Fruit fly (Drosophila melanogaster) whole organism, embryonic: Measurements from ENCODE around the gene CG32299.

ENCODE experiments used
- ATbp ChIP-seq: fragments of 200-800 bp; sonication (Bioruptor generic); optimal IDR thresholded peaks from 2 replicates; lab custom pipeline; 2017; ENCODE audit warnings: missing biosample characterization, mild to moderate bottlenecking, missing genetic modification characterization, missing genetic modification reagents
- Awh ChIP-seq: fragments of 200-800 bp; sonication (Bioruptor generic); IDR thresholded peaks from 2 replicates; pipeline ENCODE4, ENCODE4 v1.3.6; 2022; ENCODE audit warnings: missing biosample characterization, missing genetic modification characterization
- CG10274 ChIP-seq: fragments of 200-800 bp; sonication (Bioruptor generic); optimal IDR thresholded peaks from 3 replicates; lab custom pipeline; 2017; ENCODE audit warnings: missing biosample characterization, mild to moderate bottlenecking, missing genetic modification characterization
- CG11696 ChIP-seq: fragments of 200-800 bp; sonication (Bioruptor generic); IDR thresholded peaks from 2 replicates; pipeline ENCODE4 v1.3.6; 2022; ENCODE audit warnings: missing biosample characterization, missing genetic modification characterization
- CG13624 ChIP-seq: fragments of 200-800 bp; sonication (Bioruptor generic); optimal IDR thresholded peaks from 2 replicates; lab custom pipeline; 2016; ENCODE audit warnings: missing biosample characterization, missing genetic modification characterization
- CG15514 ChIP-seq: fragments of 200-800 bp; sonication (Bioruptor generic); optimal IDR thresholded peaks from 3 replicates; lab custom pipeline; 2017; ENCODE audit warnings: missing biosample characterization, missing genetic modification characterization, mild to moderate bottlenecking, moderate library complexity, missing genetic modification reagents
- CG15601 ChIP-seq: fragments of 200-800 bp; sonication (Bioruptor generic); optimal IDR thresholded peaks from 3 replicates; lab custom pipeline; 2019; ENCODE audit warnings: missing biosample characterization, mild to moderate bottlenecking, missing genetic modification characterization, moderate library complexity
- CG17186 ChIP-seq: fragments of 200-800 bp; sonication (Bioruptor generic); optimal IDR thresholded peaks from 3 replicates; lab custom pipeline; 2017; ENCODE audit warnings: missing biosample characterization, missing genetic modification reagents, missing genetic modification characterization
- CG17361 ChIP-seq: fragments of 200-800 bp; sonication (Bioruptor generic); IDR thresholded peaks from 3 replicates; pipeline ENCODE4 v1.3.6; 2022; ENCODE audit warnings: missing biosample characterization, missing genetic modification characterization
- CG17568 ChIP-seq: fragments of 200-800 bp; sonication (Bioruptor generic); optimal IDR thresholded peaks from 2 replicates; lab custom pipeline; 2018; ENCODE audit warnings: missing biosample characterization, mild to moderate bottlenecking, missing genetic modification characterization, moderate library complexity
- CG18262 ChIP-seq: fragments of 200-800 bp; optimal IDR thresholded peaks from 3 replicates; lab custom pipeline; 2019; ENCODE audit warnings: missing biosample characterization, mild to moderate bottlenecking, missing genetic modification characterization, moderate library complexity
- CG18599 ChIP-seq: fragments of 200-800 bp; sonication (Bioruptor generic); optimal IDR thresholded peaks from 3 replicates; lab custom pipeline; 2017; ENCODE audit warnings: missing biosample characterization, missing genetic modification characterization, mild to moderate bottlenecking, moderate library complexity, missing genetic modification reagents
- CG2678 ChIP-seq: fragments of 200-800 bp; sonication (Bioruptor generic); optimal IDR thresholded peaks from 3 replicates; lab custom pipeline; 2019; ENCODE audit warnings: missing biosample characterization, mild to moderate bottlenecking, missing genetic modification characterization, moderate library complexity
- CG2889 ChIP-seq: fragments of 200-800 bp; sonication (Bioruptor generic); IDR thresholded peaks from 3 replicates; pipeline ENCODE4 v1.3.6; 2022; ENCODE audit warnings: missing biosample characterization, missing genetic modification characterization
- CG30403 ChIP-seq: fragments of 200-800 bp; sonication (Bioruptor generic); optimal IDR thresholded peaks from 3 replicates; lab custom pipeline; 2016; ENCODE audit warnings: missing biosample characterization, missing genetic modification characterization
- CG31224 ChIP-seq: fragments of 200-800 bp; sonication (Bioruptor generic); IDR thresholded peaks from 2 replicates; pipeline ENCODE4 v1.3.6; 2022; ENCODE audit warnings: missing biosample characterization, missing genetic modification characterization
- CG34422 ChIP-seq: fragments of 200-800 bp; sonication (Bioruptor generic); IDR thresholded peaks from 3 replicates; pipeline ENCODE4 v1.3.6; 2022; ENCODE audit warnings: missing biosample characterization, missing genetic modification characterization
- CG5245 ChIP-seq: fragments of 200-800 bp; sonication (Bioruptor generic); optimal IDR thresholded peaks from 3 replicates; lab custom pipeline; 2016; ENCODE audit warnings: missing biosample characterization, missing genetic modification characterization
- CG7839 ChIP-seq: fragments of 200-800 bp; sonication (Bioruptor generic); optimal IDR thresholded peaks from 3 replicates; lab custom pipeline; 2018; ENCODE audit warnings: missing biosample characterization, mild to moderate bottlenecking, missing genetic modification characterization, moderate library complexity
- D19B ChIP-seq: fragments of 200-800 bp; sonication (Bioruptor generic); optimal IDR thresholded peaks from 2 replicates; lab custom pipeline; 2017; ENCODE audit warnings: missing biosample characterization, mild to moderate bottlenecking, missing genetic modification characterization
- E2f1 ChIP-seq: fragments of 200-800 bp; sonication (Bioruptor generic); IDR thresholded peaks from 2 replicates; pipeline ENCODE4 v1.3.6; 2022; ENCODE audit warnings: missing biosample characterization, missing genetic modification characterization
- Ets65A ChIP-seq: fragments of 200-800 bp; sonication (Bioruptor generic); peaks from one replicate; lab custom pipeline; 2016; ENCODE audit warnings: missing biosample characterization, missing genetic modification characterization
- Ets97D ChIP-seq: fragments of 200-800 bp; sonication (Bioruptor generic); optimal IDR thresholded peaks from 3 replicates; lab custom pipeline; 2016; ENCODE audit warnings: missing biosample characterization, missing genetic modification characterization
- Fer1 ChIP-seq: fragments of 200-800 bp; sonication (Bioruptor generic); optimal IDR thresholded peaks from 2 replicates; lab custom pipeline; 2017; ENCODE audit warnings: missing biosample characterization, mild to moderate bottlenecking, missing genetic modification characterization
- HLH54F ChIP-seq: fragments of 200-800 bp; sonication (Bioruptor generic); optimal IDR thresholded peaks from 3 replicates; lab custom pipeline; 2016; ENCODE audit warnings: missing biosample characterization, missing genetic modification characterization
- Hr39 ChIP-seq: fragments of >200 bp; optimal IDR thresholded peaks from 2 replicates; lab custom pipeline; 2017
- Hr51 ChIP-seq, 2 experiments: fragments of 200-800 bp; sonication (Bioruptor generic); optimal IDR thresholded peaks; 2 replicates in 1 of 2; 3 replicates in 1 of 2; lab custom pipeline; 2016 to 2018; ENCODE audit warnings: missing biosample characterization in 2 of 2, missing genetic modification characterization in 2 of 2, mild to moderate bottlenecking in 1 of 2, moderate library complexity in 1 of 2
- Meics ChIP-seq: fragments of 200-800 bp; sonication (Bioruptor generic); optimal IDR thresholded peaks from 2 replicates; lab custom pipeline; 2017; ENCODE audit warnings: missing biosample characterization, mild to moderate bottlenecking, missing genetic modification characterization
- NC2α ChIP-seq: fragments of 200-800 bp; sonication (Bioruptor generic); optimal IDR thresholded peaks from 2 replicates; lab custom pipeline; 2016; ENCODE audit warnings: missing biosample characterization, missing genetic modification characterization
- NK7.1 ChIP-seq: fragments of 200-800 bp; sonication (Bioruptor generic); optimal IDR thresholded peaks from 3 replicates; lab custom pipeline; 2016; ENCODE audit warnings: missing biosample characterization, missing genetic modification characterization
- Neu2 ChIP-seq: fragments of 200-800 bp; sonication (Bioruptor generic); optimal IDR thresholded peaks from 3 replicates; lab custom pipeline; 2016; ENCODE audit warnings: missing biosample characterization, missing genetic modification characterization, borderline replicate concordance
- Nf-YA ChIP-seq: fragments of 200-800 bp; sonication (Bioruptor generic); IDR thresholded peaks from 2 replicates; pipeline ENCODE4 v1.3.6; 2022; ENCODE audit warnings: missing biosample characterization, missing genetic modification characterization
- Pdp1 ChIP-seq, 2 experiments: fragments of 200-800 bp; sonication (Bioruptor generic); optimal IDR thresholded peaks; 3 replicates each; lab custom pipeline; 2016; ENCODE audit warnings: missing biosample characterization in 2 of 2, missing genetic modification characterization in 2 of 2, mild to moderate bottlenecking in 1 of 2, moderate library complexity in 1 of 2
- abd-A ChIP-seq: fragments of 200-800 bp; sonication (Bioruptor generic); optimal IDR thresholded peaks from 3 replicates; lab custom pipeline; 2019; ENCODE audit warnings: missing biosample characterization, mild to moderate bottlenecking, missing genetic modification characterization, moderate library complexity
- caup ChIP-seq: fragments of 200-800 bp; sonication (Bioruptor generic); optimal IDR thresholded peaks from 3 replicates; lab custom pipeline; 2017; ENCODE audit warnings: missing biosample characterization, mild to moderate bottlenecking, missing genetic modification characterization, moderate library complexity; ENCODE audit not compliant: severe bottlenecking
- danr ChIP-seq: fragments of 200-800 bp; sonication (Bioruptor generic); IDR thresholded peaks from 2 replicates; pipeline ENCODE4 v1.3.6; 2022; ENCODE audit warnings: missing biosample characterization, missing genetic modification characterization
- ewg ChIP-seq: fragments of 200-800 bp; sonication (Bioruptor generic); optimal IDR thresholded peaks from 3 replicates; lab custom pipeline; 2017; ENCODE audit warnings: mild to moderate bottlenecking, missing biosample characterization, missing genetic modification reagents, missing genetic modification characterization
- hbn ChIP-seq: fragments of 200-800 bp; sonication (Bioruptor generic); IDR thresholded peaks from 2 replicates; pipeline ENCODE4 v1.3.6; 2022; ENCODE audit warnings: missing biosample characterization, missing genetic modification characterization; ENCODE audit not compliant: partially characterized antibody
- jing ChIP-seq: fragments of 200-800 bp; sonication (Bioruptor generic); optimal IDR thresholded peaks from 2 replicates; lab custom pipeline; 2018; ENCODE audit warnings: missing biosample characterization, mild to moderate bottlenecking, missing genetic modification characterization
- mirr ChIP-seq: fragments of 200-800 bp; sonication (Bioruptor generic); optimal IDR thresholded peaks from 3 replicates; lab custom pipeline; 2018; ENCODE audit warnings: missing biosample characterization, mild to moderate bottlenecking, missing genetic modification characterization
- nerfin-2 ChIP-seq: fragments of 200-800 bp; sonication (Bioruptor generic); IDR thresholded peaks from 2 replicates; pipeline ENCODE4 v1.3.6; 2022; ENCODE audit warnings: missing biosample characterization, missing genetic modification characterization; ENCODE audit not compliant: partially characterized antibody
- oc ChIP-seq: fragments of 200-800 bp; sonication (Bioruptor generic); optimal IDR thresholded peaks from 2 replicates; lab custom pipeline; 2018; ENCODE audit warnings: missing biosample characterization, mild to moderate bottlenecking, missing genetic modification characterization, moderate library complexity
- onecut ChIP-seq: fragments of 200-800 bp; sonication (Bioruptor generic); IDR thresholded peaks from 2 replicates; pipeline ENCODE4 v1.3.6; 2022; ENCODE audit warnings: missing biosample characterization, missing genetic modification characterization
- p53 ChIP-seq: fragments of 200-800 bp; sonication (Bioruptor generic); optimal IDR thresholded peaks from 2 replicates; lab custom pipeline; 2016; ENCODE audit warnings: missing biosample characterization, missing genetic modification characterization
- peb ChIP-seq: fragments of 200-800 bp; sonication (Bioruptor generic); IDR thresholded peaks from 2 replicates; pipeline ENCODE4 v1.3.6; 2022; ENCODE audit warnings: missing biosample characterization, missing genetic modification characterization
- phol ChIP-seq: fragments of 200-800 bp; sonication (Bioruptor generic); optimal IDR thresholded peaks from 3 replicates; lab custom pipeline; 2018; ENCODE audit warnings: missing biosample characterization, mild to moderate bottlenecking, missing genetic modification characterization, moderate library complexity
- row ChIP-seq: fragments of 200-800 bp; sonication (Bioruptor generic); IDR thresholded peaks from 3 replicates; pipeline ENCODE4 v1.3.6; 2022; ENCODE audit warnings: missing biosample characterization, missing genetic modification characterization
- sens ChIP-seq: fragments of 200-800 bp; sonication (Bioruptor generic); peaks from one replicate; lab custom pipeline; 2016; ENCODE audit warnings: missing biosample characterization, missing genetic modification characterization
- slbo ChIP-seq: fragments of 200-800 bp; sonication (Bioruptor generic); IDR thresholded peaks from 2 replicates; pipeline ENCODE4 v1.3.6; 2022; ENCODE audit warnings: missing biosample characterization, missing genetic modification characterization

CG32299 gene

dm6 chr3L:2422763-2423162, 32.0 kb upstream of the CG32299 start:
- TF ChIP-seq Awh (GFP tag; lab: Robert Waterston, UW) (0 out of 2 replicates have a peak, but pooled peaks have one; percentile 48), CG15514 (GFP tag; lab: Kevin White, UChicago) (peak; percentile 17), jing (GFP tag; lab: Kevin White, UChicago) (no peak), oc (tag; lab: Kevin White, UChicago) (peak; percentile 9), NK7.1 (GFP tag; lab: Kevin White, UChicago) (no peak), Pdp1 (GFP tag; optimal IDR thresholded peaks at IDR 0.05; lab: Kevin White, UChicago) (peak in 1 of 2 experiments; percentile 66), CG31224 (GFP tag; lab: Robert Waterston, UW) (no peak), abd-A (tag; lab: Kevin White, UChicago) (peak; percentile 79)

- TF ChIP-seq peb (GFP tag; lab: Robert Waterston, UW) (no peak), Ets97D (GFP tag; lab: Kevin White, UChicago) (no peak), CG34422 (0 out of 3 replicates have a peak, but pooled peaks have one; percentile 11), CG15514 (GFP tag; lab: Kevin White, UChicago) (no peak), D19B (GFP tag; lab: Kevin White, UChicago) (no peak), row (peak; percentile 32; the same call in 1 of the 3 replicates), ATbp (GFP tag; lab: Kevin White, UChicago) (no peak), CG17186 (no peak), ewg (GFP tag; lab: Kevin White, UChicago) (no peak), nerfin-2 (GFP tag; lab: Robert Waterston, UW) (no peak), HLH54F (GFP tag; lab: Kevin White, UChicago) (no peak), CG13624 (GFP tag; lab: Kevin White, UChicago) (no peak), E2f1 (GFP tag; lab: Robert Waterston, UW) (no peak), Ets65A (GFP tag; lab: Kevin White, UChicago) (peak; percentile 83), CG11696 (GFP tag; lab: Robert Waterston, UW) (no peak), hbn (GFP tag; lab: Robert Waterston, UW) (no peak), p53 (GFP tag; lab: Kevin White, UChicago) (no peak), CG2889 (GFP tag; lab: Robert Waterston, UW) (0 out of 3 replicates have a peak, but pooled peaks have one; percentile 12), Neu2 (GFP tag; lab: Kevin White, UChicago) (no peak), CG15601 (tag; lab: Kevin White, UChicago) (no peak), phol (no peak), Meics (GFP tag; lab: Kevin White, UChicago) (no peak), CG17361 (GFP tag; lab: Robert Waterston, UW) (no peak), NC2α (no peak), CG17568 (no peak), CG18262 (no peak), CG2678 (tag; lab: Kevin White, UChicago) (peak; percentile 27), mirr (GFP tag; lab: Kevin White, UChicago) (peak; percentile 20), Fer1 (GFP tag; lab: Kevin White, UChicago) (peak; percentile 34), Hr39 (lab: Kevin White, UChicago) (no peak), slbo (GFP tag; lab: Robert Waterston, UW) (peak; percentile 40; the same call in 1 of the 2 replicates), sens (GFP tag; lab: Kevin White, UChicago) (peak; percentile 36), CG18599 (peak; percentile 63), onecut (GFP tag; lab: Robert Waterston, UW) (no peak), CG5245 (GFP tag; lab: Kevin White, UChicago) (no peak), Hr51 (GFP tag; optimal IDR thresholded peaks at IDR 0.05; lab: Kevin White, UChicago) (peak in 1 of 2 experiments; percentile 15), caup (GFP tag; lab: Kevin White, UChicago) (peak; percentile 12), Nf-YA (GFP tag; lab: Robert Waterston, UW) (no peak), CG10274 (GFP tag; lab: Kevin White, UChicago) (no peak), CG30403 (no peak), danr (GFP tag; lab: Robert Waterston, UW) (no peak), CG7839 (no peak)
Measured at dm6 chr3L:2421138-2421537, 30.3 kb upstream of the CG32299 start.
